Fruit fly (Drosophila melanogaster) whole organism, adult: ENCODE data around the gene betaNACtes1.

ENCODE experiments used
- CG11617 ChIP-seq: fragments of 200-800 bp; sonication (Bioruptor generic); optimal IDR thresholded peaks from 2 replicates; lab custom pipeline; 2017; ENCODE audit warnings: mild to moderate bottlenecking, missing biosample characterization, missing genetic modification reagents, missing genetic modification characterization
- CG12768 ChIP-seq: fragments of 200-800 bp; sonication (Bioruptor generic); optimal IDR thresholded peaks from 2 replicates; lab custom pipeline; 2017; ENCODE audit warnings: missing biosample characterization, missing genetic modification characterization, mild to moderate bottlenecking, moderate library complexity, missing genetic modification reagents
- CG14711 ChIP-seq: fragments of 200-800 bp; sonication (Bioruptor generic); optimal IDR thresholded peaks from 2 replicates; lab custom pipeline; 2018; ENCODE audit warnings: missing biosample characterization, mild to moderate bottlenecking, missing genetic modification characterization, moderate library complexity
- CG1620 ChIP-seq: fragments of 200-800 bp; sonication (Bioruptor generic); optimal IDR thresholded peaks from 2 replicates; lab custom pipeline; 2016; ENCODE audit warnings: missing biosample characterization, missing genetic modification characterization
- CG33017 ChIP-seq: fragments of 200-800 bp; sonication (Bioruptor generic); optimal IDR thresholded peaks from 2 replicates; lab custom pipeline; 2018; ENCODE audit warnings: missing biosample characterization, mild to moderate bottlenecking, missing genetic modification characterization, moderate library complexity
- CG5204 ChIP-seq: fragments of 200-800 bp; sonication (Bioruptor generic); optimal IDR thresholded peaks from 2 replicates; lab custom pipeline; 2016; ENCODE audit warnings: missing biosample characterization, missing genetic modification characterization
- CG7045 ChIP-seq: fragments of 200-800 bp; sonication (Bioruptor generic); optimal IDR thresholded peaks from 2 replicates; lab custom pipeline; 2017; ENCODE audit warnings: missing biosample characterization, mild to moderate bottlenecking, missing genetic modification characterization
- CG7101 ChIP-seq: fragments of 200-800 bp; sonication (Bioruptor generic); optimal IDR thresholded peaks from 2 replicates; lab custom pipeline; 2018; ENCODE audit warnings: missing biosample characterization, mild to moderate bottlenecking, missing genetic modification characterization, moderate library complexity
- Clk ChIP-seq: fragments of 200-800 bp; sonication (Bioruptor generic); optimal IDR thresholded peaks from 2 replicates; lab custom pipeline; 2017; ENCODE audit warnings: missing biosample characterization, missing genetic modification characterization
- Crg-1 ChIP-seq: fragments of 200-800 bp; sonication (Bioruptor generic); optimal IDR thresholded peaks from 2 replicates; lab custom pipeline; 2016; ENCODE audit warnings: missing biosample characterization, missing genetic modification characterization
- Hr96 ChIP-seq: fragments of 200-800 bp; sonication (Bioruptor generic); optimal IDR thresholded peaks from 2 replicates; lab custom pipeline; 2016; ENCODE audit warnings: missing biosample characterization, missing genetic modification characterization
- Mnt ChIP-seq: fragments of 200-800 bp; sonication (Bioruptor generic); optimal IDR thresholded peaks from 2 replicates; lab custom pipeline; 2016; ENCODE audit warnings: missing biosample characterization, mild to moderate bottlenecking, missing genetic modification characterization
- bab1 ChIP-seq: fragments of 200-800 bp; sonication (Bioruptor generic); optimal IDR thresholded peaks from 3 replicates; lab custom pipeline; 2019; ENCODE audit warnings: missing biosample characterization, mild to moderate bottlenecking, missing genetic modification characterization, moderate library complexity
- cic ChIP-seq: fragments of 200-800 bp; sonication (Bioruptor generic); optimal IDR thresholded peaks from 2 replicates; lab custom pipeline; 2017; ENCODE audit warnings: missing biosample characterization, mild to moderate bottlenecking, missing genetic modification characterization, moderate library complexity
- cnc ChIP-seq, 2 experiments: fragments of >200 bp; optimal IDR thresholded peaks; 2 replicates each; lab custom pipeline; 2017
- kay ChIP-seq: fragments of 200-800 bp; sonication (Bioruptor generic); peaks from one replicate; lab custom pipeline; 2016; ENCODE audit warnings: missing biosample characterization, missing genetic modification characterization, borderline replicate concordance
- ovo ChIP-seq: fragments of 200-800 bp; sonication (Bioruptor generic); optimal IDR thresholded peaks from 2 replicates; lab custom pipeline; 2016; ENCODE audit warnings: missing biosample characterization, missing genetic modification characterization
- pad ChIP-seq: fragments of 200-800 bp; sonication (Bioruptor generic); optimal IDR thresholded peaks from 3 replicates; lab custom pipeline; 2017; ENCODE audit warnings: missing biosample characterization, missing genetic modification characterization, mild to moderate bottlenecking, moderate library complexity, missing genetic modification reagents
- tj ChIP-seq: fragments of 200-800 bp; sonication (Bioruptor generic); optimal IDR thresholded peaks from 3 replicates; lab custom pipeline; 2017; ENCODE audit warnings: missing biosample characterization, mild to moderate bottlenecking, missing genetic modification characterization, moderate library complexity
- toe ChIP-seq: fragments of 200-800 bp; sonication (Bioruptor generic); optimal IDR thresholded peaks from 2 replicates; lab custom pipeline; 2016; ENCODE audit warnings: missing biosample characterization, missing genetic modification characterization

betaNACtes1 gene

DNA sequence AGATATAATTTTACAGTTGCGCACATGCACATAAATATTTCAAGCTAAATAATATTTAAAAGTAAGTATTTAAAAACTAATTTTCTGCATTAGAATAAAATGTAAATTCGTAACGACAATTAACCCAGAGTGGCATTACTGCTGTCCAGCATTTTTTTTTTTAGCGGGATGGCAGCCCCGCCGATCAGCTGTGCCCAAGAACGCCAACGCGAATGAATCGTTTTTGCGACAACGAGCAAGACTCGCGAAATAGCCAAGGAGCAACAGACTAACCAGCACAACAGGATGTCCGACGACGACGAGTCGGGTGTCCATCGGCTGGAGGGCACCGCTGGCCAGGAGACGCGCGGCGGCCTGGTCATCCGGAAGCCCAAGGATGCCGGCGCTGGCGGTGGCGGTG lies 28.8 kb upstream of the betaNACtes1 start, which contains the start of gene Prp16:
TSS of gene Prp16 (plus strand) at position 185 of the 400 bp plus-strand sequence.
- TF ChIP-seq Mnt = no peak
- TF ChIP-seq cic (GFP tag; lab: Kevin White, UChicago) = no peak
- TF ChIP-seq pad (GFP tag; lab: Kevin White, UChicago) = no peak
- no peak for TF ChIP-seq Clk
- TF ChIP-seq Crg-1 (GFP tag; lab: Kevin White, UChicago) = no peak
- no peak for TF ChIP-seq tj (GFP tag; lab: Kevin White, UChicago)
- TF ChIP-seq CG33017 (tag; lab: Kevin White, UChicago) = no peak
- TF ChIP-seq bab1 (GFP tag; lab: Kevin White, UChicago) = no peak
- no peak for TF ChIP-seq ovo (GFP tag; lab: Kevin White, UChicago)
- TF ChIP-seq CG11617 (GFP tag; lab: Kevin White, UChicago) = no peak
- TF ChIP-seq CG7045 (GFP tag; lab: Kevin White, UChicago) = no peak
- no peak for TF ChIP-seq CG5204 (GFP tag; lab: Kevin White, UChicago)
- TF ChIP-seq Hr96 (GFP tag; lab: Kevin White, UChicago) = no peak
- no peak for TF ChIP-seq toe (GFP tag; lab: Kevin White, UChicago)
- TF ChIP-seq CG12768 (GFP tag; lab: Kevin White, UChicago) = no peak
- no peak for TF ChIP-seq CG7101 (tag; lab: Kevin White, UChicago)
- no peak for TF ChIP-seq CG14711 (tag; lab: Kevin White, UChicago)

DNA sequence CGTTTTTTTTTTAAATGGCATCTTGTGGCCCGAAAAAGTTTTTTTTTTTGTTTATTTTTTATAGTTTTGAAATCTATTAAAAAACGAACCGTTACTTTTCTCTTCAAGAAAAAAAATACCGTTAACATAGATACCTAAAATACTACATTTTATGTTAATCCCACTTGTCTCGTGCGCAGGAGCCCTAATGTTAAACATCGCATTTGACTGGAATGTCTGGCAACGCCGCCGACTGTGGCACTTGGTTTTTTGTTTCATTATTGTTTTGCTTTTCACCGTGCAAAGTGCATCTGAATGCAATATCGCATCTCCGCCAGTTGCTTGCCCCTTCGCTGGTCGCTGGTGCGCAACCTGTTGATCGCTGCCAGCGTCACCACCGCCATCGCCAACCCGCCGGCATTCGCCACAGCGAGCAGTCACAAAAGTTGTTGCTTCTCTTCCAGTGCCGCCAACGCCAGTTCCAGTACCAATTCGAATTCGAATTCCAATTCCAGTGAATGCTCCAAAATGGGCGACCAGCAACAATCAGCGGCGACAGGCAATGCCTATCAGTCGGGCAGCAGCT lies 27.6 kb upstream of the betaNACtes1 start, which contains the start of gene CG11590:
TSS of gene CG11590 (plus strand) at position 212 of the 565 bp plus-strand sequence.
- no peak for TF ChIP-seq Crg-1 (GFP tag; lab: Kevin White, UChicago)
- peak; percentile 38 for TF ChIP-seq bab1 (GFP tag; lab: Kevin White, UChicago)
- no peak for TF ChIP-seq toe (GFP tag; lab: Kevin White, UChicago)
- no peak for TF ChIP-seq kay
- no peak for TF ChIP-seq CG7045 (GFP tag; lab: Kevin White, UChicago)

DNA sequence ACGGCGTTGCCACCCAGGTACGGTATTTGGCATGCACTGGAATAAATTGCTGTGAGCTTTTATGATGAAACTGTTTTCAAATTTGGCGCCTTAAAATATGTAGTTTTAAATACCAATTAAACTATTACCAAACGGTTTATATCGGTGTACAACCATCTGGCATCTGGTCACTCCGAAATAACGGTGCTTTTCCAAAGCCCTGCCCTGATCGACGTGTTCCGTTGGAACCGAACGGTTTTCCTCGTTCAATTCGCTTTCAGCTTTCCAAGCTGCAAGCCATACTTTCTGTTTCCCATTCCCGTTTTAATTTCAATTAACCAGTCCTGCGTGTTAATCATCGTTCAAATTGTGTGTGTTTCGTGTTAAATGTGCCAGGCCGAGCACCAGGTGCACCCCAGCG lies 20.6 kb upstream of the betaNACtes1 start, which contains the start of gene yl:
TSS of gene yl (plus strand) at position 202 of the 400 bp plus-strand sequence.
- no peak for TF ChIP-seq CG14711 (tag; lab: Kevin White, UChicago)
- TF ChIP-seq CG12768 (GFP tag; lab: Kevin White, UChicago) = no peak
- peak; percentile 93 for TF ChIP-seq ovo (GFP tag; lab: Kevin White, UChicago)
- TF ChIP-seq CG7045 (GFP tag; lab: Kevin White, UChicago) = no peak
- no peak for TF ChIP-seq CG33017 (tag; lab: Kevin White, UChicago)

DNA sequence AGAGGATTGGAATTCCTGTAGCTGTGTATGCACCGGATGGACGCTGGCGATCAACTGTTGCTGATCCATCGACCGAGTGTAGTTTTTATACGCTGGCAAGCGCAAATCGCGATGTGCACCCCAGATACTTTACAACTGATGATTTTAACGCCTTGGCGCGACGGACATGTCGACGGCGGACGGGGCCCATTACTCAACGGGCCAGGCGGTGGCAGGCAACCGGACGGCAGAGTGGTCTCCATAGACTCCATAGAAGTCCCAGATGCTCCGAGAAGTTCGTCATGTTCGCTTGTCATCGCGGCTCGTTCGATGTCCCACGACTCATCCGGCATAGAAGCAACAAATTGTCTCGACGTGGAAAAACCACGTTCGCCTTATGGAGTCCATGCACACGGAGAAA lies 19.5 kb upstream of the betaNACtes1 start, which contains the start of gene CG13403:
TSS of gene CG13403 (minus strand) at position 101 of the 400 bp plus-strand sequence.
- TF ChIP-seq CG7101 (tag; lab: Kevin White, UChicago) (no peak), cnc (optimal IDR thresholded peaks at IDR 0.05; lab: Kevin White, UChicago) (no peak)

DNA sequence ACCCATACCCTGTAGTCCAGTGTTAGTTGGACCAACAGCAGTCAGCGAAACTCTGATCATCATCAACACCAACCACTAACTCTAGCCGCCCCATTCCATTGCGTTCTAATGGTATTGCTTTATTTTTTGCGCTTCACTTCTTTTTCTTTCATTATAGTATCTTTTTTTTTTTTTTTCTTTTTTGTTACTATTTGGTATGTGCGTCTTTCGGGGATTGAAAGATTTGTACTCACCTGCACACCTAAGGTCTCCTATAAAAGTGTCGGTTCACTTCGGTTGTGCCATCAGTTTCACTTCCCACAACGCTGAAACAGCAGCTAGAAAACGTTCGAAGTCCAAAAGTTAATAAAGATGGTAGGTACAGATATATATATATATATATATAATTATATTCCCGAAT lies 16.8 kb upstream of the betaNACtes1 start, which contains the start of gene CG11585:
TSS of gene CG11585 (plus strand) at position 301 of the 400 bp plus-strand sequence.
- TF ChIP-seq CG33017 (tag; lab: Kevin White, UChicago) (no peak), Clk (no peak), CG5204 (GFP tag; lab: Kevin White, UChicago) (no peak), Mnt (no peak), bab1 (GFP tag; lab: Kevin White, UChicago) (no peak), CG14711 (tag; lab: Kevin White, UChicago) (no peak), CG1620 (GFP tag; lab: Kevin White, UChicago) (no peak), tj (GFP tag; lab: Kevin White, UChicago) (no peak), cnc (optimal IDR thresholded peaks at IDR 0.05; lab: Kevin White, UChicago) (no peak)

DNA sequence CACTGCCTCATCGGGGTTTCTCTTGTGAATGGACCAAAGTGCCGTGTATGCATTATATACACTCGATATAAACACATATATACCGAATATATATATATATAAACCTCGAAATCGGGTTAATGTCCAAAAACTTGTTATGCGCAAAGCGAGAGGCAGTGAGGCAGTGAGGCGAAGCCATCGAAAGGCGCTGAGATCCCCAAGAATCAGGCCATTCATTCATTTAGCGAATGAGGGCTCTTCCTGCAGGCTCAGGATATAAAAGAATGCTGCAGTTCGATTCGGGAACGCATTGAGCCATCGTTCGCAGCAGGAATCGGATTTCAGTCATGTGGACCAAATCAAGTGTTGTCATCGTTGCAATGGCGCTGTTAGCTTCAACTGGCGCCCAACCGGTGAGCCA lies 14.5 kb upstream of the betaNACtes1 start, which contains the start of gene CG12481:
TSS of gene CG12481 (plus strand) at position 301 of the 400 bp plus-strand sequence.
- TF ChIP-seq CG5204 (GFP tag; lab: Kevin White, UChicago) (no peak), CG33017 (tag; lab: Kevin White, UChicago) (no peak), Crg-1 (GFP tag; lab: Kevin White, UChicago) (no peak), CG7045 (GFP tag; lab: Kevin White, UChicago) (no peak), ovo (GFP tag; lab: Kevin White, UChicago) (no peak), kay (no peak), CG14711 (tag; lab: Kevin White, UChicago) (no peak)

DNA sequence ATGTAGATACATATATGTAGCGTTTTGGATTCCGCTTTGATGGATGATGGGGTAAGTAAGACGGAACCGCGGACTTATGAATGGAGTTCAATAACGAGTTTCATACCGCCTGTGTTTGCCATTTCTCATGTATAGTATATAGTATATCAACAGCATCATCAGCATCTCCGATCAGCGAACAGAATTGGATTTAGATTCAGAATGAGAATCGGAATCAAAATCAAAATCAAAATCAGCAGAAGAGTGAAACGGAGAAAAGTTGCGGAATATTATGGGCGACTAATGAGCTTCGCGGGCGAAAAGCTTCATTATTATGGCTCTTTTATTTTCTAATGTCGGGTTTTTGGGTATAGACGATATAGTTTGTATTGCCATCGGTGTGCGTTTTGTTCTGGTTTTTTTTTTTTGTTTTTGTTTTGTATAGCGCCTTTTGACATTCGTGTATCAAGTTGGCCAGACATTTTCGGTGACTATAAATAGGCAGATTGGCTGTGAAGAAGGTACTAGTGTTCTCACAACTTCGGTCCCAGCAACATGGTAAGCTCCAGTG lies 11.7 kb upstream of the betaNACtes1 start, which contains the start of gene CG32603:
TSS of gene CG32603 (plus strand) at position 500 of the 550 bp plus-strand sequence.
- TF ChIP-seq CG14711 (tag; lab: Kevin White, UChicago) (no peak), CG12768 (GFP tag; lab: Kevin White, UChicago) (no peak), kay (no peak), cic (GFP tag; lab: Kevin White, UChicago) (no peak), toe (GFP tag; lab: Kevin White, UChicago) (no peak), Crg-1 (GFP tag; lab: Kevin White, UChicago) (no peak), CG5204 (GFP tag; lab: Kevin White, UChicago) (no peak), pad (GFP tag; lab: Kevin White, UChicago) (no peak), CG7045 (GFP tag; lab: Kevin White, UChicago) (no peak)
